Worm (Caenorhabditis elegans): ENCODE measurements around the gene mob-2.

Gene mob-2

DNA sequence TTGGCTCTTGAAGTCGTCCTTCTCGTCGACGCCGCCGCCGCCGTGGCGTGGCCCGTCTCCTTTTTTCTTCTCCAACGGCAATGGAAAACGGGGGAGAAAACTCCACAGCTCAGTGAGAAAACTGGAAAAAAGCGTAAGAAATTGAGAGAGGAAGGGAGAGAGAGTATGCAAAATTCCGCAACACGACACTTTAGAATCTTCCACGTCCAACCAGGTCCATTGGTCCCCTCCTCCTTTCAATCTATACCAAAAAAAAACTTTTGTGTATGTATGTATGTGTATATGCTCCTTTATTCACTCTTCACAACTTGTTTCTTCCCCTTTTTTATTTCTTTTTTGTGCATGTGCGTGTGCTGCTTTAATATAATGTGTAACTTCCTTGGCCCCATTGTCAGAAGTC lies 39.2 kb upstream of the mob-2 start:
- TF ChIP-seq ceh-30 (tag; optimal IDR thresholded peaks at IDR 0.05), result no peak
- TF ChIP-seq ztf-16 (tag; optimal IDR thresholded peaks at IDR 0.05), result no peak
- TF ChIP-seq nfya-1 (tag; optimal IDR thresholded peaks at IDR 0.05), result peak; percentile 22
- TF ChIP-seq pha-2 (tag; optimal IDR thresholded peaks at IDR 0.05), result no peak
- TF ChIP-seq pqm-1 (tag; optimal IDR thresholded peaks at IDR 0.05), result no peak
- TF ChIP-seq unc-42 (tag; optimal IDR thresholded peaks at IDR 0.05), result peak; percentile 2

DNA sequence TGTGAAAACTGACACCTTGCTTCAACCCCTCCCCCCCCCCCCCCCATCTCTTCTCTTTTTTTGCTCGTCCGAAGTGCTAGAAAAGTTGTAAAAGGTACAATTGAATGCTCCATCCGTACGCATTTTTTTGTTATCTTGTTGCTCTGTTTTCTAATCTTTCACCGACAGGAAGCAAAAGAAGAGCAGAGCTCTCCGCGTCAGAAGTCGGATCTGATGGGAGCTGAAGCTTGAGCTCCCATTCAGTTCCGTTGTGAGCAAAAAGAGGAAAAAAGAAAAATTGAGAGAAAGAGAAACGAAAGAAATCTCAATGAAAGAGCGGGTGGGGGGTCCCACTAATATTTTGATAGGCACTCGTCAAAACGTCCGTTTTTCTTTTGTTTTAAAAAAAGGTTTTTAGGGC lies 37.0 kb upstream of the mob-2 start:
- TF ChIP-seq unc-55 (GFP tag; optimal IDR thresholded peaks at IDR 0.05), result peak; percentile 3
- TF ChIP-seq K02D7.2 (tag; optimal IDR thresholded peaks at IDR 0.05), result no peak
- TF ChIP-seq ceh-18 (tag; optimal IDR thresholded peaks at IDR 0.05), result peak; percentile 7
- no peak for TF ChIP-seq pag-3 (tag; optimal IDR thresholded peaks at IDR 0.05; ENCODE audit: borderline replicate concordance)

DNA sequence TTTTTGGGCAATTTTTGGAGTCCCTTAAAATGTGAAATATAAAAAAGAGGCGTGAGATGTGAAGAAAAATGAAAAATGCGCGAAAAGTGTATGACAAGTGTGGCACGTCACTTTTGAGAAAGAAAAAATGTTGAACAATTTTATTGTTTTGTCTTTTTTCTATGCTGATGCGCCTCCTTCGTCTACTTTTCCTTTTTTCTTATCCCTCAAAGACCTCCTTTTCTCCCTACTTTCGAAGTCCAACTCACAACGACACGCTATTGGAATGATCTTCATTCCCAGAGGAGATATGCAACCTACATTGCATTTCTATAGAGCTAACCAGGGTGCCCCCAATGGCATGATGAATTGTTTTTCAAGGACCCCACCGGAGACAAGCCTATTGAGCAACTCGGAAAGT lies 36.1 kb upstream of the mob-2 start:
- TF ChIP-seq syd-9 (tag; optimal IDR thresholded peaks at IDR 0.05) (no peak), ceh-24 (tag; optimal IDR thresholded peaks at IDR 0.05) (no peak), hlh-6 (tag; optimal IDR thresholded peaks at IDR 0.05) (no peak), unc-86 (tag; optimal IDR thresholded peaks at IDR 0.05) (no peak), elt-4 (tag; optimal IDR thresholded peaks at IDR 0.05) (no peak), nhr-11 (tag; optimal IDR thresholded peaks at IDR 0.05) (no peak), pat-9 (tag; optimal IDR thresholded peaks at IDR 0.05) (no peak), Y22D7AL.16 (tag; optimal IDR thresholded peaks at IDR 0.05) (no peak), lim-6 (tag; optimal IDR thresholded peaks at IDR 0.05) (no peak), mec-3 (tag; optimal IDR thresholded peaks at IDR 0.05; ENCODE audit: borderline replicate concordance) (no peak), T23F11.4 (GFP tag; optimal IDR thresholded peaks at IDR 0.05) (no peak), ztf-16 (tag; optimal IDR thresholded peaks at IDR 0.05) (no peak), fkh-10 (GFP tag; optimal IDR thresholded peaks at IDR 0.05) (no peak), sox-2 (GFP tag; IDR thresholded peaks at IDR 0.05) (no peak)

DNA sequence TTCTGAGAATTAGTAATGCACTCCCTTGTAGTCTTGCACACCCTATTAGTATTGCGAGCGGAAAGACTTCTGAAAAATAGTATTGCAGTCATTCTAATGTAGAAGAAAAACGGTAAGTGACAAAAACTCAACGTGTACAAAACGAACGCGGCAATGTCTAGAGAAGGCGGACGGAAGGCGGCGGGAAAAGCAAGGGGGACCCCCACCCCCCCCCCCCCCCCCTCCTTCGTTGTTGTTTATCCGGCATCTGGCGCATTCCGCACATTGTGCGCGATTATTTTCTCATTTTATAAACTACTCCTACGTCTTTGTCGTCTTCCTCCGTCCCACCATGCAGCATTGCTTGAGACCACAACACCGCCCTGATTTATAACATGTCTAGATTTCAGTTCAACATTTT lies 32.4 kb upstream of the mob-2 start:
- TF ChIP-seq ahr-1 (tag; optimal IDR thresholded peaks at IDR 0.05), result no peak
- TF ChIP-seq hlh-6 (tag; optimal IDR thresholded peaks at IDR 0.05), result no peak
- TF ChIP-seq unc-86 (tag; optimal IDR thresholded peaks at IDR 0.05), result no peak
- TF ChIP-seq ttx-3 (tag; optimal IDR thresholded peaks at IDR 0.05), result no peak
- TF ChIP-seq ceh-45 (GFP tag; IDR thresholded peaks at IDR 0.05), result no peak
- TF ChIP-seq rnt-1 (tag; optimal IDR thresholded peaks at IDR 0.05), result no peak
- TF ChIP-seq ceh-30 (tag; optimal IDR thresholded peaks at IDR 0.05), result no peak
- no peak for TF ChIP-seq syd-9 (tag; optimal IDR thresholded peaks at IDR 0.05)

DNA sequence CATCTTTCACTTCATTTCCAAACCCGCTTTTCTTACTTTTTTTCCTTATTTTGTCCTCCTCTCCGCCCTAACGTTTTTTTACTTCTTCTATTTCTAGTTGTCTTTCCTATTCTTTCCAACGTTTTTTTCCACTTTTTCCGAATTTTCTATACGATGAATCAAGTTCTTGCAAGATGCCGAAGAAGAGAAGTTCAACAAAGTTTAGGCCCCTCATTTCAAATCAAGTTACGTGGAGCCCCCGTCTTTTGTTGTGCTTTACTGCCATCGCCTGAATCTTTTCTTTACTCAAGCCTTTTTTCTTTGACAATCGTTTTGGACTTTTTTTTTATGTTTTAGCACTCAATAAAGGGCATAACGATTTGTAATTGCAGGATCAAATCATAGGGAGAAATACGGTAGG lies 31.5 kb upstream of the mob-2 start, which contains the start of gene unc-9:
Gene unc-9 (plus strand): TSS at position 370 of the 400 bp plus-strand sequence.
- no peak for TF ChIP-seq K02D7.2 (tag; optimal IDR thresholded peaks at IDR 0.05)
- TF ChIP-seq unc-42 (tag; optimal IDR thresholded peaks at IDR 0.05), result peak; percentile 74

DNA sequence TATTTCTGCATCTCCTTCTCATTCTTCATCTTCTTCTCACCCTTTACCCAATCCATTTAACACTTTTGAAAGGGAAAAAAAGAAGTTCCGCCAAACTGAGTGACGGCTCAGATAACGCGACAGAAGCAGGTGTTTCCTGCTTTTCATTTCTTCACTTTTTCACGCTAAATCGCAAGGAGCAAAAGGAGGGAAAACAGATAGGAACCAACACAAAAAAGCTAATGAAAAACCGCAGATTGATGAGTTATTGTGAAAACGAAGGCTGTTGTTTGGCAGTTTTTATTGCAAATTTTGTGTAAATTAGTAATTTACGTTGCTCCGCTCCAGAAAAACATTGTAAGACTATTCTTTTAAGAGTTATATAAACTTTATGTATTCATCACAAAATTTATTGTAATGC lies 30.4 kb upstream of the mob-2 start:
- TF ChIP-seq ceh-31 (tag; optimal IDR thresholded peaks at IDR 0.05) (no peak), pqm-1 (tag; optimal IDR thresholded peaks at IDR 0.05) (no peak), ceh-2 (tag; optimal IDR thresholded peaks at IDR 0.05) (no peak)

DNA sequence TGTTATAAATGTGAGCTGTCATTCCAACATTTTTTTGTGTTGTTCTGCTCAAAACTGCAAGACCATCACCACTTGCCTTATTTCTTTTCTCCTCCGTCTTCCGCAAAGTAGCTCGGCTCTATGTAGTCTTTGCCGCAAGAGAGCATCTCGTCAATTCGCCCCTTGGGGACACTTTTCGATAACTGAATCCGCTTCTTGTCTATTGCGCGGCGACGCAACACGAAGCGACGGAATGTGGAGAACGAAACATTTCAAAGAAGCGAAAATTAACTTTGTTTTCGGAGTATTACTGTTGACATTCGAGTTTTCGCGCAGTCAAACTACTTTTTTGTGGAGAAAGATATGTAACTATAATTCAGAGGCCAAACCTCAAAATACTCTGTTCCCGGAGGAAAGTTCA lies 28.3 kb upstream of the mob-2 start:
- TF ChIP-seq dve-1 (tag; optimal IDR thresholded peaks at IDR 0.05) (no peak), unc-42 (tag; optimal IDR thresholded peaks at IDR 0.05) (peak; percentile 64)
